Worm (Caenorhabditis elegans) whole organism, L4 larva: ENCODE results near the gene srt-7.

ENCODE experiments used
- F10B5.3 ChIP-seq: sonication (generic microtip); optimal IDR thresholded peaks from 2 replicates; lab custom pipeline; 2016; ENCODE audit warnings: mild to moderate bottlenecking, missing genetic modification characterization, missing compliant biosample characterization
- F37D6.2 ChIP-seq: sonication (generic microtip); optimal IDR thresholded peaks from 2 replicates; lab custom pipeline; 2016; ENCODE audit warnings: mild to moderate bottlenecking, missing genetic modification characterization, missing compliant biosample characterization
- F49E8.2 ChIP-seq: sonication (generic microtip); optimal IDR thresholded peaks from 2 replicates; lab custom pipeline; 2016; ENCODE audit warnings: missing compliant biosample characterization, mild to moderate bottlenecking, missing genetic modification characterization, borderline replicate concordance
- R02D3.7 ChIP-seq: fragments of 150-350 bp; sonication (generic microtip); optimal IDR thresholded peaks from 3 replicates; lab custom pipeline; 2014; ENCODE audit warnings: missing biosample characterization, missing genetic modification characterization
- Y48G9A.11 ChIP-seq: fragments of 200-800 bp; sonication (Bioruptor generic); IDR thresholded peaks from 2 replicates; pipeline ENCODE4 v1.3.6; 2022; ENCODE audit warnings: missing genetic modification reagents, missing genetic modification characterization, missing compliant biosample characterization
- Y5F2A.4 ChIP-seq: fragments of 200-800 bp; sonication (Bioruptor generic); optimal IDR thresholded peaks from 2 replicates; lab custom pipeline; 2018; ENCODE audit warnings: mild to moderate bottlenecking, missing genetic modification characterization, missing compliant biosample characterization
- aly-2 ChIP-seq: sonication (generic microtip); optimal IDR thresholded peaks from 2 replicates; lab custom pipeline; 2018; ENCODE audit warnings: missing biosample characterization, missing genetic modification characterization
- ama-1 ChIP-seq: fragments of 150-350 bp; optimal IDR thresholded peaks from 2 replicates; lab custom pipeline; 2014; ENCODE audit warnings: inconsistent platforms, mixed read lengths
- ctbp-1 ChIP-seq: fragments of 200-800 bp; sonication (Bioruptor generic); IDR thresholded peaks from 2 replicates; pipeline ENCODE4 v1.3.6; 2022; ENCODE audit warnings: missing genetic modification reagents, missing genetic modification characterization, missing compliant biosample characterization
- daf-19 ChIP-seq: fragments of 200-800 bp; sonication (Bioruptor generic); conservative IDR thresholded peaks from 2 replicates; pipeline ENCODE4 v1.3.6; 2022; ENCODE audit warnings: missing genetic modification characterization, missing compliant biosample characterization
- dpl-1 ChIP-seq: fragments of 150-350 bp; optimal IDR thresholded peaks from 2 replicates; lab custom pipeline; 2014; ENCODE audit warnings: missing biosample characterization, missing genetic modification reagents, missing genetic modification characterization
- duxl-1 ChIP-seq: sonication (generic microtip); optimal IDR thresholded peaks from 2 replicates; lab custom pipeline; 2016; ENCODE audit warnings: mild to moderate bottlenecking, missing genetic modification characterization, moderate library complexity, missing compliant biosample characterization; ENCODE audit not compliant: poor library complexity
- dve-1 ChIP-seq: sonication (generic microtip); optimal IDR thresholded peaks from 2 replicates; lab custom pipeline; 2017; ENCODE audit warnings: antibody characterized with exemption, mild to moderate bottlenecking, missing genetic modification characterization, missing compliant biosample characterization; ENCODE audit not compliant: insufficient read depth
- fos-1 ChIP-seq: fragments of 150-350 bp; optimal IDR thresholded peaks from 2 replicates; lab custom pipeline; 2014; ENCODE audit warnings: missing biosample characterization, missing genetic modification characterization
- hlh-11 ChIP-seq: fragments of 200-800 bp; sonication (Bioruptor generic); optimal IDR thresholded peaks from 2 replicates; lab custom pipeline; 2018; ENCODE audit warnings: mild to moderate bottlenecking, missing genetic modification characterization, missing compliant biosample characterization
- hlh-30 ChIP-seq: sonication (generic microtip); optimal IDR thresholded peaks from 2 replicates; lab custom pipeline; 2017; ENCODE audit warnings: antibody characterized with exemption, mild to moderate bottlenecking, missing genetic modification characterization, missing compliant biosample characterization; ENCODE audit not compliant: insufficient read depth
- jun-1 ChIP-seq: fragments of 150-350 bp; optimal IDR thresholded peaks from 2 replicates; lab custom pipeline; 2014; ENCODE audit warnings: missing biosample characterization, missing genetic modification reagents, missing genetic modification characterization
- lin-29 ChIP-seq: fragments of 200-800 bp; sonication (Bioruptor generic); IDR thresholded peaks from 2 replicates; pipeline ENCODE4 v1.3.6; 2022; ENCODE audit warnings: missing genetic modification reagents, missing genetic modification characterization, missing compliant biosample characterization
- lin-38 ChIP-seq: fragments of 200-800 bp; sonication (Bioruptor generic); IDR thresholded peaks from 2 replicates; pipeline ENCODE4 v1.3.6; 2022; ENCODE audit warnings: missing genetic modification reagents, missing genetic modification characterization, missing compliant biosample characterization
- lsy-2 ChIP-seq, 2 experiments: fragments of 150-350 bp in 1 of 2; sonication (generic microtip) in 1 of 2; optimal IDR thresholded peaks; 2 replicates each; lab custom pipeline; 2014 to 2017; ENCODE audit warnings: missing biosample characterization in 2 of 2, missing genetic modification characterization in 2 of 2
- mep-1 ChIP-seq: fragments of 150-350 bp; sonication (generic microtip); optimal IDR thresholded peaks from 3 replicates; lab custom pipeline; 2014; ENCODE audit warnings: missing biosample characterization, missing genetic modification characterization
- nhr-10 ChIP-seq: fragments of 150-350 bp; optimal IDR thresholded peaks from 2 replicates; lab custom pipeline; 2014; ENCODE audit warnings: missing biosample characterization, missing genetic modification characterization
- nhr-102 ChIP-seq: sonication (generic microtip); optimal IDR thresholded peaks from 2 replicates; lab custom pipeline; 2016; ENCODE audit warnings: mild to moderate bottlenecking, missing genetic modification characterization, moderate library complexity, missing compliant biosample characterization
- nhr-11 ChIP-seq: fragments of 150-350 bp; optimal IDR thresholded peaks from 2 replicates; lab custom pipeline; 2014; ENCODE audit warnings: missing biosample characterization, missing genetic modification characterization
- nhr-41 ChIP-seq: fragments of 200-800 bp; sonication (Bioruptor generic); IDR thresholded peaks from 2 replicates; pipeline ENCODE4 v1.3.6; 2022; ENCODE audit warnings: missing genetic modification reagents, missing genetic modification characterization, missing compliant biosample characterization
- nhr-77 ChIP-seq: fragments of 150-350 bp; optimal IDR thresholded peaks from 2 replicates; lab custom pipeline; 2014; ENCODE audit warnings: missing biosample characterization, missing genetic modification characterization
- php-3 ChIP-seq: fragments of 200-800 bp; sonication (Bioruptor generic); IDR thresholded peaks from 2 replicates; pipeline ENCODE4 v1.3.6; 2022; ENCODE audit warnings: missing genetic modification reagents, missing genetic modification characterization, missing compliant biosample characterization
- pqm-1 ChIP-seq: sonication (generic microtip); optimal IDR thresholded peaks from 2 replicates; lab custom pipeline; 2017; ENCODE audit warnings: missing biosample characterization, missing genetic modification characterization
- set-16 ChIP-seq: fragments of 200-800 bp; sonication (Bioruptor generic); IDR thresholded peaks from 2 replicates; pipeline ENCODE4 v1.3.6; 2022; ENCODE audit warnings: missing genetic modification reagents, missing genetic modification characterization, missing compliant biosample characterization
- skn-1 ChIP-seq: fragments of 150-350 bp; optimal IDR thresholded peaks from 2 replicates; lab custom pipeline; 2014; ENCODE audit warnings: missing biosample characterization, missing genetic modification characterization
- snpc-4 ChIP-seq: fragments of 150-350 bp; optimal IDR thresholded peaks from 2 replicates; lab custom pipeline; 2014; ENCODE audit warnings: missing biosample characterization, missing genetic modification characterization
- tag-97 ChIP-seq: fragments of 200-800 bp; sonication (Bioruptor generic); IDR thresholded peaks from 2 replicates; pipeline ENCODE4 v1.3.6; 2022; ENCODE audit warnings: missing genetic modification characterization, missing compliant biosample characterization
- tra-1 ChIP-seq: fragments of 200-800 bp; sonication (Bioruptor generic); IDR thresholded peaks from 2 replicates; pipeline ENCODE4 v1.3.6; 2022; ENCODE audit warnings: missing genetic modification reagents, missing genetic modification characterization, missing compliant biosample characterization
- unc-62 ChIP-seq, 3 experiments: fragments of 150-350 bp in 1 of 3; sonication (generic microtip); optimal IDR thresholded peaks in 2 of 3; peaks in 1 of 3; 1 replicate in 1 of 3; 2 replicates in 2 of 3; lab custom pipeline; 2014 to 2017; ENCODE audit warnings: missing biosample characterization in 3 of 3, missing genetic modification characterization in 3 of 3, missing genetic modification reagents in 3 of 3, missing genotype in 1 of 3
- vab-7 ChIP-seq: fragments of 200-800 bp; sonication (Bioruptor generic); IDR thresholded peaks from 2 replicates; pipeline ENCODE4 v1.3.6; 2022; ENCODE audit warnings: missing genetic modification reagents, missing genetic modification characterization, missing compliant biosample characterization
- zfp-3 ChIP-seq: fragments of 200-800 bp; sonication (Bioruptor generic); conservative IDR thresholded peaks from 2 replicates; pipeline ENCODE4 v1.3.6; 2022; ENCODE audit warnings: missing genetic modification reagents, missing genetic modification characterization, missing compliant biosample characterization
- zip-2 ChIP-seq: fragments of 150-350 bp; optimal IDR thresholded peaks from 2 replicates; lab custom pipeline; 2014; ENCODE audit warnings: missing biosample characterization, missing genetic modification characterization
- ztf-7 ChIP-seq: fragments of 150-350 bp; optimal IDR thresholded peaks from 2 replicates; lab custom pipeline; 2014; ENCODE audit warnings: missing biosample characterization, missing genetic modification characterization

Gene srt-7

DNA sequence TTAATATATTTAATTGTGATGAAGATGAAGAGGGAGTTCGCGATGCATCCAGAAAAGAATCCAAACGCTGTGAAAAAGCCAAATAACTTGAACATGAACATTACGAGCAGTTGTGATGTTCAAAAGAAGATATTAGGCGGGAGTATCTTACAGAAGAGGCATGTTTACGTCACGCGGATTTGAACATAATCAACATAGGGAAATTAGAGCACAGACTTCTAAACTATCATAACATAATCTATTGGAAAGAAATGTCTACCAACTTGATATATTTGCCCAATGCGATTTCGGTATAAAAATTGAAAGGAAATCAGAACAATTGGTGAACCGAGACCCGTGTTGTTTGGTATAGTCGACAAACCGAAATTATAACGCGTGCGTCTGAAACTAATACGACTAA, 22.6 kb downstream of the srt-7 start, which contains the start of gene str-66:
Gene str-66 (minus strand): TSS at position 101 of the 400 bp plus-strand sequence.
- TF ChIP-seq daf-19 (GFP tag; lab: Robert Waterston, UW), result no peak
- TF ChIP-seq fos-1 (tag; lab: Kevin White, UChicago), result no peak
- TF ChIP-seq vab-7 (GFP tag; lab: Robert Waterston, UW), result no peak
- TF ChIP-seq pqm-1, result no peak
- no peak for TF ChIP-seq Y5F2A.4 (GFP tag; lab: Kevin White, UChicago)
- TF ChIP-seq nhr-10 (tag; lab: Kevin White, UChicago), result no peak
- no peak for TF ChIP-seq tag-97
- no peak for TF ChIP-seq aly-2 (tag; lab: Kevin White, UChicago)
- no peak for TF ChIP-seq set-16 (GFP tag; lab: Robert Waterston, UW)
- TF ChIP-seq R02D3.7 (tag; lab: Kevin White, UChicago), result no peak
- TF ChIP-seq dve-1 (tag; lab: Kevin White, UChicago), result no peak
- TF ChIP-seq F37D6.2 (tag; lab: Kevin White, UChicago), result no peak
- TF ChIP-seq jun-1 (tag; lab: Kevin White, UChicago), result no peak
- no peak for TF ChIP-seq zip-2 (tag; lab: Kevin White, UChicago)
- TF ChIP-seq Y48G9A.11 (GFP tag; lab: Robert Waterston, UW), result no peak
- no peak for TF ChIP-seq lin-29
- no peak for TF ChIP-seq nhr-77 (tag; lab: Kevin White, UChicago)
- TF ChIP-seq lsy-2 (tag; optimal IDR thresholded peaks at IDR 0.05; lab: Kevin White, UChicago), result no peak

DNA sequence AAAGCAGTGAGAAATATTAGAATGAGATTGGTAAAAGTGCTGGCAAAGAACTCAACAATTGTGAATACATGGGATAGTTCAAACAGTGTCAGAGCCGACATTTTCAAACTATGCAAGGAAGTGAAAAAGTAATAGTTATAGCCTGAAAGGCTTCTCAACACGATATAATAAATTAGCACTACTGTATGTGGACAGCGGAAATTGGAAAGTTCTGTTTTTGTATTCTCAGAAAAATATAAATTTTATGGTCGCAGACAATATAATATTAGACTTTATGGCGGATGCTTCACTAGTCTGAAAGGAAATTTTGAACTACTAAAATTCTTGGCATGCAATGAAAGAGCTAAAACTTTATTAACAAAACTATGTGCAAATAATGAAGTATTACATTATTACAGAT, 24.2 kb downstream of the srt-7 start, which contains the start of gene str-69:
Gene str-69 (minus strand): TSS at position 101 of the 400 bp plus-strand sequence.
- TF ChIP-seq dpl-1 (GFP tag; lab: Kevin White, UChicago) (no peak), php-3 (GFP tag; lab: Robert Waterston, UW) (no peak), ztf-7 (no peak), duxl-1 (tag; lab: Kevin White, UChicago) (no peak), mep-1 (tag; lab: Kevin White, UChicago) (no peak), nhr-102 (tag; lab: Kevin White, UChicago) (no peak), tra-1 (no peak), unc-62 (GFP tag; optimal IDR thresholded peaks at IDR 0.05 in 1 of 2; lab: Kevin White, UChicago) (no peak), unc-62 (tag; optimal IDR thresholded peaks at IDR 0.05; lab: Kevin White, UChicago) (no peak), skn-1 (no peak), F49E8.2 (tag; lab: Kevin White, UChicago) (no peak), zfp-3 (GFP tag; lab: Robert Waterston, UW) (no peak), hlh-11 (tag; lab: Kevin White, UChicago) (no peak)

DNA sequence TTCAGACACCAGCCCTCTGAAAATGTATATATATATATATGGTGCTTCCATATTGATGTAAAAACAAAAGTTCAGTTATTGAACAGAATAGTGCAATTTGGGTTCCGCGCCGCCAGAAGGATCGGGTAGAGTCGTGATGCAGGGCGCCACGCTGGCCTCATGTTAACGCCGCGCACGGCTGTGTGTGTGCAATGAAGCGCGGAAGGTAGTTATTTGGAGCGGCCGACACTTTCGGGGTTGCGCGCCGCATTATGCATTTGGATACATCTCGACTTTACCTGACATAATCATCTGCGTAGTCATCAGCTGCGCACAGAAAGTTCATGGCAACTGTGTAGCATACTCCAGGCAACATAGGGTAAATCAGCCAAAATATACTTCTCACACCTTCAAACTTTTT, 25.2 kb downstream of the srt-7 start:
- TF ChIP-seq snpc-4 (tag; lab: Kevin White, UChicago), result no peak
- TF ChIP-seq hlh-30 (tag; lab: Kevin White, UChicago), result no peak
- TF ChIP-seq, all 104 proteins: peak for 0

DNA sequence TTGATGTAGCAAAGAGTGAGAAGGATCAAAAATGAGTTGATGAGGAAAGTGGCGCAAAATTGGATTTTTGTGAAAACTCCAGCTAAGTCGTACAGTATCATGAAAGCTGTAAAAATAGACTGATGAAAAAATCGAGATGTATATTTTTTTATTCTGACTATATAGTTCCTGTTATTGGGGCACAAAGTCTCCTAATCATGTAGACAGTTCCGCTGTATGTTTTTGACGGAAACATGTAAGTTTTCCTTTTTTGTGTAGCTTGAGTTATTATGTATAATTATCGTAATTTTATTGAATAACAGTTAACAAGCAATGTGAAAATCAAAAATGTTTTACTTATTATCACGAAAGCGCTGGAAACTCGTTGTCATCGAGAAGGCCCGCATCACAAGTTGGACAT, 25.9 kb downstream of the srt-7 start, which contains the start of gene str-68:
Gene str-68 (minus strand): TSS at position 101 of the 400 bp plus-strand sequence.
- TF ChIP-seq lin-29, result no peak
- no peak for TF ChIP-seq nhr-41 (GFP tag; lab: Robert Waterston, UW)
- no peak for TF ChIP-seq nhr-77 (tag; lab: Kevin White, UChicago)
- no peak for TF ChIP-seq zip-2 (tag; lab: Kevin White, UChicago)
- TF ChIP-seq F10B5.3, result no peak
- TF ChIP-seq ama-1 (lab: Kevin White, UChicago), result no peak
- TF ChIP-seq Y5F2A.4 (GFP tag; lab: Kevin White, UChicago), result no peak
- no peak for TF ChIP-seq ztf-7
- TF ChIP-seq nhr-11 (tag; lab: Kevin White, UChicago), result no peak
- no peak for TF ChIP-seq ctbp-1 (GFP tag; lab: Robert Waterston, UW)
- TF ChIP-seq lin-38 (GFP tag; lab: Robert Waterston, UW), result no peak
